Fruit fly (Drosophila melanogaster): ENCODE results near the gene Nha2.
A peak's percentile ranks its signal among the peaks of the same experiment; 100 is the strongest.

Gene Nha2

dm6 chr3R:23013482-23013881, 15.2 kb upstream of the Nha2 start (continued):
- TF ChIP-seq CG11696 (GFP tag; IDR thresholded peaks at IDR 0.05) (0 out of 2 replicates have a peak, but pooled peaks have one; percentile 32), Fer1 (GFP tag; optimal IDR thresholded peaks at IDR 0.05) (no peak), CG13424 (tag; optimal IDR thresholded peaks at IDR 0.05) (peak; percentile 3), MBD-R2 (GFP tag; IDR thresholded peaks at IDR 0.05) (peak; percentile 26; the same call in 1 of the 2 replicates), dysf (GFP tag; IDR thresholded peaks at IDR 0.05) (no peak; the same call in 2 of the 3 replicates), CG6272 (GFP tag; IDR thresholded peaks at IDR 0.05) (no peak), Hsf (GFP tag; optimal IDR thresholded peaks at IDR 0.05) (no peak), ATbp (GFP tag; optimal IDR thresholded peaks at IDR 0.05) (peak; percentile 43), TFAM (GFP tag; optimal IDR thresholded peaks at IDR 0.05) (no peak), ato (GFP tag; IDR thresholded peaks at IDR 0.05; ENCODE audit: partially characterized antibody) (no peak), Sry-δ (GFP tag; optimal IDR thresholded peaks at IDR 0.05) (no peak), CG7839 (tag; optimal IDR thresholded peaks at IDR 0.05) (no peak), CG12071 (GFP tag; optimal IDR thresholded peaks at IDR 0.05) (no peak), CG15269 (tag; optimal IDR thresholded peaks at IDR 0.05) (peak; percentile 32), fd3F (GFP tag; optimal IDR thresholded peaks at IDR 0.05) (no peak), Atf3 (GFP tag; optimal IDR thresholded peaks at IDR 0.05) (no peak), CG33557 (GFP tag; optimal IDR thresholded peaks at IDR 0.05) (no peak), lov (optimal IDR thresholded peaks at IDR 0.05) (no peak), lov (GFP tag; IDR thresholded peaks at IDR 0.05) (no peak), Trl (optimal IDR thresholded peaks at IDR 0.05) (no peak), Trl (GFP tag; optimal IDR thresholded peaks at IDR 0.05) (no peak), CG2678 (tag; optimal IDR thresholded peaks at IDR 0.05) (no peak), CG1603 (tag; optimal IDR thresholded peaks at IDR 0.05) (peak; percentile 19), E2f2 (GFP tag; IDR thresholded peaks at IDR 0.05) (no peak), tin (GFP tag; optimal IDR thresholded peaks at IDR 0.05) (no peak), MESR4 (GFP tag; optimal IDR thresholded peaks at IDR 0.05) (no peak), CG3847 (GFP tag; IDR thresholded peaks at IDR 0.05) (0 out of 2 replicates have a peak, but pooled peaks have one; percentile 7), slbo (GFP tag; IDR thresholded peaks at IDR 0.05) (no peak), stwl (tag; optimal IDR thresholded peaks at IDR 0.05) (peak; percentile 6), btn (GFP tag; optimal IDR thresholded peaks at IDR 0.05) (no peak), D19B (GFP tag; optimal IDR thresholded peaks at IDR 0.05) (no peak), CG8478 (optimal IDR thresholded peaks at IDR 0.05) (no peak), unpg (GFP tag; optimal IDR thresholded peaks at IDR 0.05) (peak; percentile 29), CG13287 (GFP tag; IDR thresholded peaks at IDR 0.05; ENCODE audit: partially characterized antibody) (peak; percentile 17; the same call in 1 of the 2 replicates), ci (GFP tag; IDR thresholded peaks at IDR 0.05) (peak; percentile 25; the same call in 1 of the 3 replicates), YL-1 (GFP tag; optimal IDR thresholded peaks at IDR 0.05) (no peak), CG11456 (GFP tag; IDR thresholded peaks at IDR 0.05) (no peak), Eip74EF (GFP tag; optimal IDR thresholded peaks at IDR 0.05) (peak in 1 of 2 experiments; percentile 52), ewg (GFP tag; optimal IDR thresholded peaks at IDR 0.05) (no peak), CG16813 (GFP tag; IDR thresholded peaks at IDR 0.05; ENCODE audit: partially characterized antibody) (0 out of 3 replicates have a peak, but pooled peaks have one; percentile 16), MTF-1 (GFP tag; optimal IDR thresholded peaks at IDR 0.05; ENCODE audit: borderline replicate concordance) (peak; percentile 4), Vsx1 (GFP tag; optimal IDR thresholded peaks at IDR 0.05) (peak; percentile 74), Dbx (GFP tag; IDR thresholded peaks at IDR 0.05) (no peak), CG31365 (tag; optimal IDR thresholded peaks at IDR 0.05) (peak; percentile 84), ems (GFP tag; optimal IDR thresholded peaks at IDR 0.05) (no peak), BtbVII (GFP tag; optimal IDR thresholded peaks at IDR 0.05) (no peak), CG11504 (tag; optimal IDR thresholded peaks at IDR 0.05) (no peak), CG34376 (GFP tag; optimal IDR thresholded peaks at IDR 0.05) (no peak), sens (GFP tag) (peak; percentile 72), Hr39 (optimal IDR thresholded peaks at IDR 0.05) (no peak), CG12659 (GFP tag; optimal IDR thresholded peaks at IDR 0.05) (no peak), HLH54F (GFP tag; optimal IDR thresholded peaks at IDR 0.05) (no peak)

Data from whole organism, embryonic.